Worm (Caenorhabditis elegans): Measurements from ENCODE around the gene ztf-31.

Gene ztf-31

DNA sequence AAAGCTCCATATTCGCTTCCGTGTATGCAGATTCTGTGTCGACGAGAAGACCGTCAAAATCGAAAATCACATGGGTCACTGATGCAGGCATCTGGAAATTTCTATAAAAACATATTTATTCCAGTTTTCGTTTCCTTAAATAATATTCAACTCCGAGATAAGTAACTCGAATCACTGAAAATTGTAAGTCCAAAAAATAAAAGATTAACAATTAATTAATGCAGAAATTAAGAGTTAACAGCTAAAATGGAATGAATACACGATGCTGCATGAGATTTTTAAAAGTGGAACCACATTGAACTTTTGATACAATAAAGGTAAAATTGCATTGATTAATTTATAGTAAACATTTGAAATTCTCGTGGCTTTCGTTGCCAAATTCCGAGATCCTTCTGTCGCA is 10.3 kb upstream of the ztf-31 start, which contains the start of gene R151.10:
Gene R151.10, minus strand, starts transcription at position 101 of the 400 bp plus-strand sequence.
- TF ChIP-seq Y95B8A.8 (GFP tag; IDR thresholded peaks at IDR 0.05) (no peak), F57C9.4 (tag; optimal IDR thresholded peaks at IDR 0.05) (no peak), dpff-1 (tag; optimal IDR thresholded peaks at IDR 0.05) (no peak), unc-62 (GFP tag; optimal IDR thresholded peaks at IDR 0.05) (no peak), F23B12.7 (tag; optimal IDR thresholded peaks at IDR 0.05; ENCODE audit: insufficient read depth) (no peak), let-526 (GFP tag; IDR thresholded peaks at IDR 0.05) (no peak), lin-26 (GFP tag; IDR thresholded peaks at IDR 0.05) (no peak), chd-7 (tag; optimal IDR thresholded peaks at IDR 0.05) (no peak), sdz-38 (tag; optimal IDR thresholded peaks at IDR 0.05) (no peak), aptf-3 (GFP tag; IDR thresholded peaks at IDR 0.05) (no peak)

DNA sequence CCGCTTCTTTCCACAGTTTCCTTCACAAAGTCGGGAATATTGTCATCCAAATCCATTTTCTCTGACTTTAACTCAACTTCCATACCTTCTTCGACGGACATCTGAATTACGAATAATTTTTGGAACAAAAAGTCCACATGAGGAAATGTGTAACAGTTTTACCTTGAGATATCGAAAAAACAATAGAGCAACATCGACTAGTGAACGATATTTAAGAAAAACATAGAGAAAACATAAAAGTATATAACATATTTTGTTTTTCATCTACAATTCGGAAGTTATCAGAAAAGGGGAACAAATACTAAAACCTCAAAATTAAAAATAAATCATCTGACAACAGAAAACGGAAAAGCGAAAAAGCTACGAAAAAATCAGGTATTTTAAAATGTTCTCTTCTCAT is 8.4 kb upstream of the ztf-31 start, which contains the start of gene adr-2:
Gene adr-2, minus strand, starts transcription at position 101 of the 400 bp plus-strand sequence.
- TF ChIP-seq ztf-3 (GFP tag; optimal IDR thresholded peaks at IDR 0.05) (no peak), ztf-18 (tag; optimal IDR thresholded peaks at IDR 0.05) (peak; percentile 10)

DNA sequence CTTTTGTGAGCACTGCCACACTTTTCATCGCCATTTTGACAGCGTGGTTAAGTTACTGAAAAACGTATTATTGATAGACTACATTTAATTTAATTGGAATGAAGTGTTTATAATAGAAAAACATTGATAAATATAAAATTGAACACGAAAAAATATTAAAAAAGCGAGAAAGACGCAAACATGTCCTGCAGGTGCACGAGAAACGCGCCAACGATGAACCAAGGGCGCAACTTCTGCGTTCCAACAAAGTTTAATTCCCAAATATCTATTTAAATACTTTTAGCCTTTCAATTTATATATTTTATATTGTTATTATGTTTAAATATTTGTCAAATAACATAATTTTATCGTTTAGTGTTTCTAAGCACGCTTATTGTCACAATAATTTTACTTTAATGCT is 7.0 kb upstream of the ztf-31 start, which contains the start of gene ndus-8:
Gene ndus-8, minus strand, starts transcription at position 55 of the 400 bp plus-strand sequence.
- TF ChIP-seq attf-3 (GFP tag; conservative IDR thresholded peaks at IDR 0.05): 0 out of 2 replicates have a peak, but pooled peaks have one; percentile 37
- TF ChIP-seq hrde-1 (tag; optimal IDR thresholded peaks at IDR 0.05; ENCODE audit: borderline replicate concordance): no peak
- no peak for TF ChIP-seq F55B11.4 (tag; optimal IDR thresholded peaks at IDR 0.05; ENCODE audit: borderline replicate concordance, insufficient read depth)
- no peak for TF ChIP-seq snpc-4 (GFP tag; optimal IDR thresholded peaks at IDR 0.05)
- TF ChIP-seq snpc-4 (tag; optimal IDR thresholded peaks at IDR 0.05): peak in 3 of 4 experiments; percentile 23 to 81 (median 42)
- TF ChIP-seq lsl-1 (GFP tag; optimal IDR thresholded peaks at IDR 0.05): peak; percentile 20
- peak; percentile 63 for TF ChIP-seq mcd-1 (GFP tag; IDR thresholded peaks at IDR 0.05)
- TF ChIP-seq madf-6 (GFP tag; IDR thresholded peaks at IDR 0.05): peak; percentile 54; the same call in 1 of the 2 replicates
- no peak for TF ChIP-seq sptf-2 (GFP tag; optimal IDR thresholded peaks at IDR 0.05)
- no peak for TF ChIP-seq akir-1 (GFP tag; optimal IDR thresholded peaks at IDR 0.05)
- TF ChIP-seq ztf-26 (tag; optimal IDR thresholded peaks at IDR 0.05): no peak
- no peak for TF ChIP-seq Y95B8A.8 (GFP tag; IDR thresholded peaks at IDR 0.05)
- TF ChIP-seq lin-35 (GFP tag; optimal IDR thresholded peaks at IDR 0.05): peak in 1 of 3 experiments; percentile 66
- peak; percentile 21 for TF ChIP-seq tbp1 (GFP tag; optimal IDR thresholded peaks at IDR 0.05)
- TF ChIP-seq nhr-179 (tag; optimal IDR thresholded peaks at IDR 0.05): no peak
- no peak for TF ChIP-seq D2030.7 (GFP tag; IDR thresholded peaks at IDR 0.05)
- no peak for TF ChIP-seq F37B4.10 (GFP tag; IDR thresholded peaks at IDR 0.05)
- no peak for TF ChIP-seq sdz-38 (tag; optimal IDR thresholded peaks at IDR 0.05)
- TF ChIP-seq hsf-1 (GFP tag; IDR thresholded peaks at IDR 0.05): no peak
- TF ChIP-seq cebp-1 (GFP tag; IDR thresholded peaks at IDR 0.05): no peak
- TF ChIP-seq cebp-1 (tag; optimal IDR thresholded peaks at IDR 0.05): peak; percentile 45
- no peak for TF ChIP-seq Y53F4B.3 (GFP tag; IDR thresholded peaks at IDR 0.05)
- peak; percentile 12 for TF ChIP-seq F23B12.7 (tag; optimal IDR thresholded peaks at IDR 0.05; ENCODE audit: insufficient read depth)
- TF ChIP-seq snpc-3.4 (tag; optimal IDR thresholded peaks at IDR 0.05): peak; percentile 50
- peak; percentile 59 for TF ChIP-seq lin-54 (GFP tag; optimal IDR thresholded peaks at IDR 0.05)
- TF ChIP-seq aptf-3 (GFP tag; IDR thresholded peaks at IDR 0.05): no peak
- TF ChIP-seq rcor-1 (GFP tag; IDR thresholded peaks at IDR 0.05): 0 out of 2 replicates have a peak, but pooled peaks have one; percentile 9
- TF ChIP-seq lin-40 (tag; optimal IDR thresholded peaks at IDR 0.05): peak; percentile 27
- TF ChIP-seq hmg-1.2 (GFP tag; IDR thresholded peaks at IDR 0.05): peak; percentile 37; the same call in 1 of the 2 replicates
- no peak for TF ChIP-seq dpl-1 (GFP tag; optimal IDR thresholded peaks at IDR 0.05)
- no peak for TF ChIP-seq madf-10 (tag; optimal IDR thresholded peaks at IDR 0.05)
- TF ChIP-seq ceh-100 (GFP tag; IDR thresholded peaks at IDR 0.05): no peak
- peak; percentile 45 for TF ChIP-seq pha-4 (tag; optimal IDR thresholded peaks at IDR 0.05)
- TF ChIP-seq B0035.1 (tag; optimal IDR thresholded peaks at IDR 0.05): no peak
- peak; percentile 5 for TF ChIP-seq ZK185.1 (tag; optimal IDR thresholded peaks at IDR 0.05; ENCODE audit: poor library complexity, severe bottlenecking)
- peak; percentile 93 for TF ChIP-seq ztf-18 (tag; optimal IDR thresholded peaks at IDR 0.05)
- no peak for TF ChIP-seq attf-5 (GFP tag; optimal IDR thresholded peaks at IDR 0.05)

All from whole organism, young adult.